Fruit fly (Drosophila melanogaster) whole organism, embryonic: ENCODE results near the gene CG10802.
A peak's percentile ranks its signal among the peaks of the same experiment; 100 is the strongest.

ENCODE experiments used
- ATbp ChIP-seq: fragments of 200-800 bp; sonication (Bioruptor generic); optimal IDR thresholded peaks from 2 replicates; lab custom pipeline; 2017; ENCODE audit warnings: missing biosample characterization, mild to moderate bottlenecking, missing genetic modification characterization, missing genetic modification reagents
- CG13424 ChIP-seq: fragments of 200-800 bp; sonication (Bioruptor generic); optimal IDR thresholded peaks from 2 replicates; lab custom pipeline; 2019; ENCODE audit warnings: missing biosample characterization, mild to moderate bottlenecking, missing genetic modification characterization, moderate library complexity
- CG15011 ChIP-seq: fragments of 200-800 bp; sonication (Bioruptor generic); optimal IDR thresholded peaks from 3 replicates; lab custom pipeline; 2018; ENCODE audit warnings: missing biosample characterization, mild to moderate bottlenecking, missing genetic modification characterization
- CG1603 ChIP-seq: fragments of 200-800 bp; sonication (Bioruptor generic); optimal IDR thresholded peaks from 2 replicates; lab custom pipeline; 2019; ENCODE audit warnings: missing biosample characterization, mild to moderate bottlenecking, missing genetic modification characterization, moderate library complexity
- CG17912 ChIP-seq: fragments of 200-800 bp; sonication (Bioruptor generic); optimal IDR thresholded peaks from 2 replicates; lab custom pipeline; 2018; ENCODE audit warnings: missing biosample characterization, mild to moderate bottlenecking, missing genetic modification characterization
- CG18476 ChIP-seq: fragments of 200-800 bp; sonication (Bioruptor generic); optimal IDR thresholded peaks from 2 replicates; lab custom pipeline; 2016; ENCODE audit warnings: missing biosample characterization, mild to moderate bottlenecking, missing genetic modification characterization
- CG2116 ChIP-seq: fragments of 200-800 bp; sonication (Bioruptor generic); optimal IDR thresholded peaks from 3 replicates; lab custom pipeline; 2018; ENCODE audit warnings: missing biosample characterization, mild to moderate bottlenecking, missing genetic modification characterization
- CG31441 ChIP-seq: fragments of 200-800 bp; sonication (Bioruptor generic); IDR thresholded peaks from 2 replicates; pipeline ENCODE4 v1.3.6; 2022; ENCODE audit warnings: missing biosample characterization, missing genetic modification characterization
- CG3407 ChIP-seq: fragments of 200-800 bp; sonication (Bioruptor generic); optimal IDR thresholded peaks from 2 replicates; lab custom pipeline; 2018; ENCODE audit warnings: missing biosample characterization, mild to moderate bottlenecking, missing genetic modification characterization
- CG34376 ChIP-seq: fragments of 200-800 bp; sonication (Bioruptor generic); optimal IDR thresholded peaks from 2 replicates; lab custom pipeline; 2018; ENCODE audit warnings: missing biosample characterization, mild to moderate bottlenecking, missing genetic modification characterization
- CG3838 ChIP-seq: fragments of 200-800 bp; sonication (Bioruptor generic); optimal IDR thresholded peaks from 3 replicates; lab custom pipeline; 2016; ENCODE audit warnings: missing biosample characterization, missing genetic modification characterization
- CG4854 ChIP-seq: fragments of 200-800 bp; sonication (Bioruptor generic); optimal IDR thresholded peaks from 2 replicates; lab custom pipeline; 2016; ENCODE audit warnings: missing biosample characterization, missing genetic modification characterization, inconsistent platforms
- CG6765 ChIP-seq: fragments of 200-800 bp; sonication (Bioruptor generic); optimal IDR thresholded peaks from 3 replicates; lab custom pipeline; 2017; ENCODE audit warnings: missing biosample characterization, mild to moderate bottlenecking, missing genetic modification characterization
- CG6854 ChIP-seq: fragments of 200-800 bp; sonication (Bioruptor generic); optimal IDR thresholded peaks from 3 replicates; lab custom pipeline; 2017; ENCODE audit warnings: missing biosample characterization, mild to moderate bottlenecking, missing genetic modification characterization
- CG8089 ChIP-seq: fragments of 200-800 bp; sonication (Bioruptor generic); optimal IDR thresholded peaks from 3 replicates; lab custom pipeline; 2016; ENCODE audit warnings: missing biosample characterization, missing genetic modification characterization
- CG8290 ChIP-seq, 3 experiments: fragments of 200-800 bp; sonication (Bioruptor generic); optimal IDR thresholded peaks; 2 replicates each; lab custom pipeline; 2016 to 2019; ENCODE audit warnings: missing biosample characterization in 3 of 3, missing genetic modification characterization in 3 of 3, mild to moderate bottlenecking in 2 of 3, moderate library complexity in 1 of 3
- CG8359 ChIP-seq: fragments of 200-800 bp; sonication (Bioruptor generic); optimal IDR thresholded peaks from 2 replicates; lab custom pipeline; 2017; ENCODE audit warnings: missing biosample characterization, mild to moderate bottlenecking, missing genetic modification characterization, borderline replicate concordance
- CG8944 ChIP-seq: fragments of 200-800 bp; sonication (Bioruptor generic); optimal IDR thresholded peaks from 3 replicates; lab custom pipeline; 2016; ENCODE audit warnings: missing biosample characterization, missing genetic modification characterization
- Camta ChIP-seq: fragments of 200-800 bp; sonication (Bioruptor generic); optimal IDR thresholded peaks from 2 replicates; lab custom pipeline; 2016; ENCODE audit warnings: missing biosample characterization, missing genetic modification characterization
- Doc3 ChIP-seq: fragments of 200-800 bp; sonication (Bioruptor generic); IDR thresholded peaks from 3 replicates; pipeline ENCODE4 v1.3.6; 2022; ENCODE audit warnings: missing biosample characterization, missing genetic modification characterization; ENCODE audit not compliant: partially characterized antibody
- Meics ChIP-seq: fragments of 200-800 bp; sonication (Bioruptor generic); optimal IDR thresholded peaks from 2 replicates; lab custom pipeline; 2017; ENCODE audit warnings: missing biosample characterization, mild to moderate bottlenecking, missing genetic modification characterization
- Tbp ChIP-seq: fragments of >200 bp; optimal IDR thresholded peaks from 2 replicates; lab custom pipeline; 2018; ENCODE audit warnings: missing biosample characterization, missing genetic modification characterization
- ab ChIP-seq: fragments of 200-800 bp; sonication (Bioruptor generic); optimal IDR thresholded peaks from 2 replicates; lab custom pipeline; 2016; ENCODE audit warnings: missing biosample characterization, missing genetic modification characterization
- ase ChIP-seq: fragments of 200-800 bp; sonication (Bioruptor generic); IDR thresholded peaks from 3 replicates; pipeline ENCODE4 v1.3.6; 2022; ENCODE audit warnings: missing biosample characterization, missing genetic modification characterization
- bbx ChIP-seq: fragments of 200-800 bp; sonication (Bioruptor generic); IDR thresholded peaks from 2 replicates; pipeline ENCODE4 v1.3.6; 2022; ENCODE audit warnings: missing biosample characterization, missing genetic modification characterization; ENCODE audit not compliant: partially characterized antibody
- bcd ChIP-seq: fragments of 200-800 bp; sonication (Bioruptor generic); optimal IDR thresholded peaks from 2 replicates; lab custom pipeline; 2017; ENCODE audit warnings: missing biosample characterization, mild to moderate bottlenecking, missing genetic modification characterization
- cato ChIP-seq: fragments of 200-800 bp; sonication (Bioruptor generic); optimal IDR thresholded peaks from 2 replicates; lab custom pipeline; 2016; ENCODE audit warnings: missing biosample characterization, missing genetic modification characterization, borderline replicate concordance
- caup ChIP-seq: fragments of 200-800 bp; sonication (Bioruptor generic); optimal IDR thresholded peaks from 3 replicates; lab custom pipeline; 2017; ENCODE audit warnings: missing biosample characterization, mild to moderate bottlenecking, missing genetic modification characterization, moderate library complexity; ENCODE audit not compliant: severe bottlenecking
- disco-r ChIP-seq: fragments of 200-800 bp; sonication (Bioruptor generic); optimal IDR thresholded peaks from 2 replicates; lab custom pipeline; 2016; ENCODE audit warnings: missing biosample characterization, missing genetic modification characterization
- dysf ChIP-seq: fragments of 200-800 bp; sonication (Bioruptor generic); IDR thresholded peaks from 3 replicates; pipeline ENCODE4 v1.3.6; 2022; ENCODE audit warnings: missing biosample characterization, missing genetic modification characterization
- fd64A ChIP-seq: fragments of 200-800 bp; sonication (Bioruptor generic); optimal IDR thresholded peaks from 3 replicates; lab custom pipeline; 2018; ENCODE audit warnings: missing biosample characterization, mild to moderate bottlenecking, missing genetic modification characterization
- gce ChIP-seq: fragments of 200-800 bp; sonication (Bioruptor generic); IDR thresholded peaks from 3 replicates; pipeline ENCODE4 v1.3.6; 2022; ENCODE audit warnings: missing biosample characterization, missing genetic modification characterization
- gt ChIP-seq: fragments of 200-800 bp; sonication (Bioruptor generic); IDR thresholded peaks from 2 replicates; pipeline ENCODE4 v1.3.6; 2022; ENCODE audit warnings: missing biosample characterization, missing genetic modification characterization
- hbn ChIP-seq: fragments of 200-800 bp; sonication (Bioruptor generic); IDR thresholded peaks from 2 replicates; pipeline ENCODE4 v1.3.6; 2022; ENCODE audit warnings: missing biosample characterization, missing genetic modification characterization; ENCODE audit not compliant: partially characterized antibody
- inv ChIP-seq: fragments of 200-800 bp; sonication (Bioruptor generic); IDR thresholded peaks from 2 replicates; pipeline ENCODE4 v1.3.6; 2022; ENCODE audit warnings: missing biosample characterization, missing genetic modification characterization; ENCODE audit not compliant: partially characterized antibody
- nerfin-2 ChIP-seq: fragments of 200-800 bp; sonication (Bioruptor generic); IDR thresholded peaks from 2 replicates; pipeline ENCODE4 v1.3.6; 2022; ENCODE audit warnings: missing biosample characterization, missing genetic modification characterization; ENCODE audit not compliant: partially characterized antibody
- run ChIP-seq: fragments of 200-800 bp; sonication (Bioruptor generic); optimal IDR thresholded peaks from 3 replicates; lab custom pipeline; 2018; ENCODE audit warnings: missing biosample characterization, mild to moderate bottlenecking, missing genetic modification characterization
- sd ChIP-seq: fragments of 200-800 bp; sonication (Bioruptor generic); optimal IDR thresholded peaks from 3 replicates; lab custom pipeline; 2018; ENCODE audit warnings: missing biosample characterization, mild to moderate bottlenecking, missing genetic modification characterization, moderate library complexity
- sisA ChIP-seq: fragments of 200-800 bp; sonication (Bioruptor generic); IDR thresholded peaks from 2 replicates; pipeline ENCODE4 v1.3.6; 2022; ENCODE audit warnings: missing biosample characterization, missing genetic modification characterization
- so ChIP-seq: fragments of 200-800 bp; sonication (Bioruptor generic); IDR thresholded peaks from 3 replicates; pipeline ENCODE4 v1.3.6; 2022; ENCODE audit warnings: missing biosample characterization, missing genetic modification characterization
- stc ChIP-seq: fragments of 200-800 bp; sonication (Bioruptor generic); IDR thresholded peaks from 2 replicates; pipeline ENCODE4 v1.3.6; 2022; ENCODE audit warnings: missing biosample characterization, missing genetic modification characterization
- tna ChIP-seq: fragments of 200-800 bp; sonication (Bioruptor generic); IDR thresholded peaks from 2 replicates; pipeline ENCODE4 v1.3.6; 2022; ENCODE audit warnings: missing biosample characterization, missing genetic modification characterization; ENCODE audit not compliant: partially characterized antibody
- trh ChIP-seq: fragments of 200-800 bp; sonication (Bioruptor generic); optimal IDR thresholded peaks from 2 replicates; lab custom pipeline; 2016; ENCODE audit warnings: missing biosample characterization, missing genetic modification characterization
- unc-4 ChIP-seq: fragments of 200-800 bp; sonication (Bioruptor generic); IDR thresholded peaks from 2 replicates; pipeline ENCODE4 v1.3.6; 2022; ENCODE audit warnings: missing biosample characterization, missing genetic modification characterization; ENCODE audit not compliant: partially characterized antibody
- zen2 ChIP-seq: fragments of 200-800 bp; sonication (Bioruptor generic); IDR thresholded peaks from 3 replicates; pipeline ENCODE4 v1.3.6; 2022; ENCODE audit warnings: missing biosample characterization, missing genetic modification characterization; ENCODE audit not compliant: partially characterized antibody

Gene CG10802

dm6 chrX:3476009-3476408 lies 6.8 kb upstream of the CG10802 start (continued):
- TF ChIP-seq dysf (GFP tag; lab: Robert Waterston, UW) (no peak), inv (no peak), nerfin-2 (GFP tag; lab: Robert Waterston, UW) (no peak), CG34376 (GFP tag; lab: Kevin White, UChicago) (no peak), cato (GFP tag; lab: Kevin White, UChicago) (no peak), CG4854 (GFP tag; lab: Kevin White, UChicago) (no peak), zen2 (no peak), caup (GFP tag; lab: Kevin White, UChicago) (no peak), CG1603 (peak; percentile 45), CG6765 (GFP tag; lab: Kevin White, UChicago) (no peak), bbx (GFP tag; lab: Robert Waterston, UW) (no peak), Meics (GFP tag; lab: Kevin White, UChicago) (no peak), sd (no peak), CG15011 (GFP tag; lab: Kevin White, UChicago) (no peak), CG8089 (GFP tag; lab: Kevin White, UChicago) (peak; percentile 25), gt (0 out of 2 replicates have a peak, but pooled peaks have one; percentile 20), run (no peak), bcd (GFP tag; lab: Kevin White, UChicago) (peak; percentile 1), stc (GFP tag; lab: Robert Waterston, UW) (0 out of 2 replicates have a peak, but pooled peaks have one; percentile 9), CG3838 (GFP tag; lab: Kevin White, UChicago) (no peak), CG13424 (tag; lab: Kevin White, UChicago) (peak; percentile 25), CG3407 (GFP tag; lab: Kevin White, UChicago) (peak; percentile 0), CG2116 (GFP tag; lab: Kevin White, UChicago) (no peak), ATbp (GFP tag; lab: Kevin White, UChicago) (peak; percentile 21), so (GFP tag; lab: Robert Waterston, UW) (0 out of 3 replicates have a peak, but pooled peaks have one; percentile 16), CG8944 (GFP tag; lab: Kevin White, UChicago) (no peak), Tbp (GFP tag; lab: Kevin White, UChicago) (no peak), unc-4 (GFP tag; lab: Robert Waterston, UW) (no peak), Doc3 (GFP tag; lab: Robert Waterston, UW) (no peak), hbn (GFP tag; lab: Robert Waterston, UW) (no peak), fd64A (GFP tag; lab: Kevin White, UChicago) (no peak), disco-r (no peak), sisA (peak; percentile 50; the same call in 1 of the 2 replicates), trh (GFP tag; lab: Kevin White, UChicago) (no peak), CG17912 (GFP tag; lab: Kevin White, UChicago) (no peak), CG18476 (GFP tag; lab: Kevin White, UChicago) (no peak), CG6854 (GFP tag; lab: Kevin White, UChicago) (no peak), CG8290 (GFP tag; optimal IDR thresholded peaks at IDR 0.05; lab: Kevin White, UChicago) (no peak), CG8290 (tag; optimal IDR thresholded peaks at IDR 0.05; lab: Kevin White, UChicago) (peak in 1 of 2 experiments; percentile 11), ab (GFP tag; lab: Kevin White, UChicago) (no peak), Camta (GFP tag; lab: Kevin White, UChicago) (peak; percentile 28), gce (GFP tag; lab: Robert Waterston, UW) (no peak), CG8359 (peak; percentile 4), ase (GFP tag; lab: Robert Waterston, UW) (no peak), CG31441 (peak; percentile 52), tna (no peak)
